Fruit fly (Drosophila melanogaster): ENCODE results near the gene CG32447.

The CG32447 gene

dm6 chr3L:21706144-21706926 is at the start of gene CG32447:
CG32447 (minus strand) TSS chr3L:21706365.
- TF ChIP-seq EcR (GFP tag; optimal IDR thresholded peaks at IDR 0.05) (no peak), CG8301 (tag; optimal IDR thresholded peaks at IDR 0.05) (peak; percentile 32), CG12605 (GFP tag; IDR thresholded peaks at IDR 0.05) (no peak), fd96Ca (GFP tag; IDR thresholded peaks at IDR 0.05) (no peak), CG32121 (GFP tag; IDR thresholded peaks at IDR 0.05) (no peak), Snoo (tag; optimal IDR thresholded peaks at IDR 0.05) (no peak), CG4496 (GFP tag; IDR thresholded peaks at IDR 0.05) (no peak), CG14655 (GFP tag; optimal IDR thresholded peaks at IDR 0.05) (peak; percentile 45), rn (GFP tag; IDR thresholded peaks at IDR 0.05) (no peak), CG15710 (tag; optimal IDR thresholded peaks at IDR 0.05) (no peak), Ets98B (GFP tag; IDR thresholded peaks at IDR 0.05) (peak; percentile 6; the same call in 1 of the 2 replicates), Pif1A (GFP tag; optimal IDR thresholded peaks at IDR 0.05) (no peak), Pif1B (GFP tag; optimal IDR thresholded peaks at IDR 0.05) (no peak), CG9948 (tag; optimal IDR thresholded peaks at IDR 0.05) (no peak), CG10348 (GFP tag; IDR thresholded peaks at IDR 0.05) (no peak), CG34367 (tag; optimal IDR thresholded peaks at IDR 0.05) (no peak), CG8159 (tag; optimal IDR thresholded peaks at IDR 0.05) (no peak), D1 (tag; optimal IDR thresholded peaks at IDR 0.05) (no peak), CG17806 (tag; optimal IDR thresholded peaks at IDR 0.05) (no peak), CG13204 (GFP tag; optimal IDR thresholded peaks at IDR 0.05) (no peak), gl (tag; optimal IDR thresholded peaks at IDR 0.05) (no peak)

- no peak for TF ChIP-seq fd96Ca (GFP tag; IDR thresholded peaks at IDR 0.05)
- no peak for TF ChIP-seq CG10348 (GFP tag; IDR thresholded peaks at IDR 0.05)
- no peak for TF ChIP-seq gl (tag; optimal IDR thresholded peaks at IDR 0.05)
- no peak for TF ChIP-seq rn (GFP tag; IDR thresholded peaks at IDR 0.05)
- no peak for TF ChIP-seq CG17806 (tag; optimal IDR thresholded peaks at IDR 0.05)
- TF ChIP-seq CG15710 (tag; optimal IDR thresholded peaks at IDR 0.05) = no peak
- TF ChIP-seq Pif1A (GFP tag; optimal IDR thresholded peaks at IDR 0.05) = no peak
- no peak for TF ChIP-seq CG4496 (GFP tag; IDR thresholded peaks at IDR 0.05)
- no peak for TF ChIP-seq Ets98B (GFP tag; IDR thresholded peaks at IDR 0.05)
- no peak for TF ChIP-seq CG8301 (tag; optimal IDR thresholded peaks at IDR 0.05)
- no peak for TF ChIP-seq D1 (tag; optimal IDR thresholded peaks at IDR 0.05)
- TF ChIP-seq Pif1B (GFP tag; optimal IDR thresholded peaks at IDR 0.05) = no peak
- no peak for TF ChIP-seq CG8159 (tag; optimal IDR thresholded peaks at IDR 0.05)
- no peak for TF ChIP-seq CG34367 (tag; optimal IDR thresholded peaks at IDR 0.05)
- no peak for TF ChIP-seq EcR (GFP tag; optimal IDR thresholded peaks at IDR 0.05)
- TF ChIP-seq CG9948 (tag; optimal IDR thresholded peaks at IDR 0.05) = no peak
Observed at dm6 chr3L:21744169-21744568, 38.0 kb upstream of the CG32447 start, which contains the start of gene CG14565. CG14565 (minus strand) TSS chr3L:21744269.

dm6 chr3L:21741234-21741633 is 35.1 kb upstream of the CG32447 start, which contains the start of gene CG14572:
CG14572 (plus strand) TSS chr3L:21741534.
- TF ChIP-seq D1 (tag; optimal IDR thresholded peaks at IDR 0.05) (no peak), Pif1A (GFP tag; optimal IDR thresholded peaks at IDR 0.05) (no peak), CG10348 (GFP tag; IDR thresholded peaks at IDR 0.05) (no peak), Pif1B (GFP tag; optimal IDR thresholded peaks at IDR 0.05) (no peak), CG17806 (tag; optimal IDR thresholded peaks at IDR 0.05) (no peak), CG15710 (tag; optimal IDR thresholded peaks at IDR 0.05) (no peak), CG32121 (GFP tag; IDR thresholded peaks at IDR 0.05) (no peak), CG8301 (tag; optimal IDR thresholded peaks at IDR 0.05) (no peak), EcR (GFP tag; optimal IDR thresholded peaks at IDR 0.05) (no peak)

dm6 chr3L:21740209-21740608 is 34.0 kb upstream of the CG32447 start, which contains the start of gene CG14566:
CG14566 (minus strand) TSS chr3L:21740309.
- TF ChIP-seq CG13204 (GFP tag; optimal IDR thresholded peaks at IDR 0.05) = no peak
- no peak for TF ChIP-seq EcR (GFP tag; optimal IDR thresholded peaks at IDR 0.05)
- TF ChIP-seq D1 (tag; optimal IDR thresholded peaks at IDR 0.05) = no peak
- no peak for TF ChIP-seq CG10348 (GFP tag; IDR thresholded peaks at IDR 0.05)
- TF ChIP-seq fd96Ca (GFP tag; IDR thresholded peaks at IDR 0.05) = no peak
- no peak for TF ChIP-seq CG4496 (GFP tag; IDR thresholded peaks at IDR 0.05)
- no peak for TF ChIP-seq Snoo (tag; optimal IDR thresholded peaks at IDR 0.05)
- TF ChIP-seq Pif1B (GFP tag; optimal IDR thresholded peaks at IDR 0.05) = no peak
- no peak for TF ChIP-seq CG32121 (GFP tag; IDR thresholded peaks at IDR 0.05)
- no peak for TF ChIP-seq CG34367 (tag; optimal IDR thresholded peaks at IDR 0.05)

- TF ChIP-seq Pif1B (GFP tag; optimal IDR thresholded peaks at IDR 0.05) (no peak), EcR (GFP tag; optimal IDR thresholded peaks at IDR 0.05) (peak; percentile 35), CG14655 (GFP tag; optimal IDR thresholded peaks at IDR 0.05) (peak; percentile 18), CG17806 (tag; optimal IDR thresholded peaks at IDR 0.05) (no peak), CG4496 (GFP tag; IDR thresholded peaks at IDR 0.05) (no peak; the same call in 2 of the 3 replicates), CG8301 (tag; optimal IDR thresholded peaks at IDR 0.05) (no peak), CG8159 (tag; optimal IDR thresholded peaks at IDR 0.05) (no peak), gl (tag; optimal IDR thresholded peaks at IDR 0.05) (no peak), CG13204 (GFP tag; optimal IDR thresholded peaks at IDR 0.05) (no peak), D1 (tag; optimal IDR thresholded peaks at IDR 0.05) (no peak), Pif1A (GFP tag; optimal IDR thresholded peaks at IDR 0.05) (no peak), CG32121 (GFP tag; IDR thresholded peaks at IDR 0.05) (no peak), CG15710 (tag; optimal IDR thresholded peaks at IDR 0.05) (no peak), fd96Ca (GFP tag; IDR thresholded peaks at IDR 0.05) (no peak), CG12605 (GFP tag; IDR thresholded peaks at IDR 0.05) (no peak), CG9948 (tag; optimal IDR thresholded peaks at IDR 0.05) (no peak), CG34367 (tag; optimal IDR thresholded peaks at IDR 0.05) (no peak), Ets98B (GFP tag; IDR thresholded peaks at IDR 0.05) (peak; percentile 13; the same call in 1 of the 2 replicates), CG10348 (GFP tag; IDR thresholded peaks at IDR 0.05) (no peak), Snoo (tag; optimal IDR thresholded peaks at IDR 0.05) (no peak)
Observed at dm6 chr3L:21739017-21739730, 33.0 kb upstream of the CG32447 start.

Data from whole organism, pupa.